Fruit fly (Drosophila melanogaster): ENCODE measurements around the gene RhoGAP16F.

The RhoGAP16F gene

dm6 chrX:18091159-18091676 lies 1.7 kb upstream of the RhoGAP16F start, which contains the start of gene scu (continued):
- TF ChIP-seq ewg (GFP tag; optimal IDR thresholded peaks at IDR 0.05) = no peak
- TF ChIP-seq Pdp1 (GFP tag; optimal IDR thresholded peaks at IDR 0.05) = peak in 1 of 2 experiments; percentile 72
- no peak for TF ChIP-seq CG6854 (GFP tag; optimal IDR thresholded peaks at IDR 0.05)
- TF ChIP-seq MESR4 (GFP tag; optimal IDR thresholded peaks at IDR 0.05) = peak; percentile 60
- peak in 1 of 2 experiments; percentile 90 for TF ChIP-seq bsh (GFP tag; optimal IDR thresholded peaks at IDR 0.05)
- TF ChIP-seq CHES-1-like (GFP tag; optimal IDR thresholded peaks at IDR 0.05) = no peak
- TF ChIP-seq Dref (GFP tag; IDR thresholded peaks at IDR 0.05) = 0 out of 2 replicates have a peak, but pooled peaks have one; percentile 27
- TF ChIP-seq BEAF-32 (GFP tag; optimal IDR thresholded peaks at IDR 0.05) = peak; percentile 25
- no peak for TF ChIP-seq CG6813 (GFP tag; optimal IDR thresholded peaks at IDR 0.05)
- no peak for TF ChIP-seq CrebB (tag; optimal IDR thresholded peaks at IDR 0.05)
- TF ChIP-seq dpn (GFP tag; optimal IDR thresholded peaks at IDR 0.05) = no peak
- TF ChIP-seq exex (tag; optimal IDR thresholded peaks at IDR 0.05) = peak; percentile 40
- TF ChIP-seq z (GFP tag; IDR thresholded peaks at IDR 0.05) = no peak
- no peak for TF ChIP-seq kni (GFP tag; optimal IDR thresholded peaks at IDR 0.05)
- TF ChIP-seq yki (optimal IDR thresholded peaks at IDR 0.05) = no peak
- no peak for TF ChIP-seq CG8290 (GFP tag; optimal IDR thresholded peaks at IDR 0.05)
- TF ChIP-seq CG8290 (tag; optimal IDR thresholded peaks at IDR 0.05) = peak in 1 of 2 experiments; percentile 61
- TF ChIP-seq CG18619 (GFP tag; optimal IDR thresholded peaks at IDR 0.05) = no peak
- TF ChIP-seq Doc3 (GFP tag; IDR thresholded peaks at IDR 0.05; ENCODE audit: partially characterized antibody) = no peak
- TF ChIP-seq mirr (GFP tag; optimal IDR thresholded peaks at IDR 0.05) = peak; percentile 50
- peak; percentile 70 for TF ChIP-seq Elba2 (GFP tag; optimal IDR thresholded peaks at IDR 0.05)
- TF ChIP-seq row (GFP tag; IDR thresholded peaks at IDR 0.05) = peak; percentile 60; the same call in 2 of the 3 replicates
- TF ChIP-seq Sin3A (optimal IDR thresholded peaks at IDR 0.05) = peak; percentile 2
- TF ChIP-seq gfzf (GFP tag; optimal IDR thresholded peaks at IDR 0.05) = peak; percentile 64
- TF ChIP-seq p53 (GFP tag; optimal IDR thresholded peaks at IDR 0.05) = no peak
- TF ChIP-seq CG1603 (tag; optimal IDR thresholded peaks at IDR 0.05) = no peak

DNA sequence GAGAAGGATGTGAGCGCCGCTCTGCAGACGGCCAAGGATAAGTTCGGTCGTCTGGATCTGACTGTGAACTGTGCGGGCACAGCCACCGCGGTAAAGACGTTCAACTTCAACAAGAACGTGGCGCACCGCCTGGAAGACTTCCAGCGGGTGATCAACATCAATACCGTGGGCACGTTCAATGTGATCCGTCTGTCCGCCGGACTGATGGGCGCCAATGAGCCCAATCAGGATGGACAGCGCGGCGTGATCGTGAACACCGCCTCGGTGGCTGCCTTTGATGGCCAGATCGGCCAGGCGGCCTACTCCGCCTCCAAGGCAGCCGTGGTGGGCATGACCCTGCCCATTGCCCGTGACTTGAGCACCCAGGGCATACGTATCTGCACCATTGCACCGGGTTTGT lies 819 bp upstream of the RhoGAP16F start:
- TF ChIP-seq CG1832 (GFP tag; optimal IDR thresholded peaks at IDR 0.05) (no peak), pb (GFP tag; optimal IDR thresholded peaks at IDR 0.05) (no peak)

- TF ChIP-seq E2f1 (GFP tag; IDR thresholded peaks at IDR 0.05) (no peak), Lhr (GFP tag; optimal IDR thresholded peaks at IDR 0.05) (no peak), Pdp1 (GFP tag; optimal IDR thresholded peaks at IDR 0.05) (no peak), CG4282 (GFP tag; optimal IDR thresholded peaks at IDR 0.05) (no peak), cato (GFP tag; optimal IDR thresholded peaks at IDR 0.05; ENCODE audit: borderline replicate concordance) (no peak), CrebB (tag; optimal IDR thresholded peaks at IDR 0.05) (no peak), nom (GFP tag; optimal IDR thresholded peaks at IDR 0.05) (peak; percentile 13), CG33557 (GFP tag; optimal IDR thresholded peaks at IDR 0.05) (no peak), vfl (GFP tag; optimal IDR thresholded peaks at IDR 0.05) (no peak), exex (tag; optimal IDR thresholded peaks at IDR 0.05) (peak; percentile 65), lilli (GFP tag; optimal IDR thresholded peaks at IDR 0.05) (no peak), Dbx (GFP tag; IDR thresholded peaks at IDR 0.05) (no peak), CG5245 (GFP tag; optimal IDR thresholded peaks at IDR 0.05) (no peak), corto (GFP tag; optimal IDR thresholded peaks at IDR 0.05) (no peak), Meics (GFP tag; optimal IDR thresholded peaks at IDR 0.05) (no peak), h (optimal IDR thresholded peaks at IDR 0.05) (no peak), mirr (GFP tag; optimal IDR thresholded peaks at IDR 0.05) (peak; percentile 72), zfh1 (GFP tag; IDR thresholded peaks at IDR 0.05) (no peak), yki (optimal IDR thresholded peaks at IDR 0.05) (no peak), CG3995 (GFP tag; optimal IDR thresholded peaks at IDR 0.05) (peak; percentile 80), CG9437 (GFP tag; optimal IDR thresholded peaks at IDR 0.05) (no peak), CG10431 (GFP tag; optimal IDR thresholded peaks at IDR 0.05) (no peak), GATAe (GFP tag; conservative IDR thresholded peaks at IDR 0.05) (peak; percentile 22; the same call in 1 of the 2 replicates), ac (GFP tag; optimal IDR thresholded peaks at IDR 0.05) (no peak), CG34376 (GFP tag; optimal IDR thresholded peaks at IDR 0.05) (peak; percentile 36)
Measured at dm6 chrX:18094130-18094529, 1.2 kb downstream of the RhoGAP16F start.

All from whole organism, embryonic.